Fruit fly (Drosophila melanogaster): ENCODE data around the gene Tap42.

Gene Tap42

DNA sequence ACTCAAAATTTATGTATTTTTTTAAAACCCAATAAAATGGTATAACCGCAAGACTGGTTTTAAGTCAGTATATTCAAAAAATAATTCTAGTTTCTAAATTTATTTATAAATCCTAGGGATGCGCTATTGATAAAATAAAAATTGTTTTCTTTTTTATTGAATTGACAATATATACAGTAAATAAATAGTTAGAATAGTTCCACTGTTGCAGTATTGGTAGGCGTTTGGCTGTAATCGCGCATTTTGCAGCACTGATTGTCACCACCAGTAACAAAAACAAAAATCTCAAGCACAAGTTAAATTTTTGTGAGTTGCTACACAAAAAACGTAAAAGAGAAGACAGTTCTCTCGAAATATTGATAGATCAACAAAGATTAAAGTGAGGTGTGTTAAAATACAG, 1.5 kb downstream of the Tap42 start, which contains the start of gene CG31855 (continued):
- TF ChIP-seq Sry-δ (GFP tag; optimal IDR thresholded peaks at IDR 0.05) (peak; percentile 35), CG2889 (GFP tag; IDR thresholded peaks at IDR 0.05) (peak; percentile 57; the same call in 2 of the 3 replicates), CG3838 (GFP tag; optimal IDR thresholded peaks at IDR 0.05) (peak; percentile 22), CG8388 (GFP tag; optimal IDR thresholded peaks at IDR 0.05) (peak; percentile 72), D19B (GFP tag; optimal IDR thresholded peaks at IDR 0.05) (peak; percentile 54), zfh1 (GFP tag; IDR thresholded peaks at IDR 0.05) (peak; percentile 88), CG17829 (tag; optimal IDR thresholded peaks at IDR 0.05) (peak; percentile 80), Ptx1 (GFP tag; IDR thresholded peaks at IDR 0.05) (peak; percentile 85), cas (GFP tag; IDR thresholded peaks at IDR 0.05) (peak; percentile 84), nom (GFP tag; optimal IDR thresholded peaks at IDR 0.05) (peak; percentile 73), CG16863 (GFP tag; optimal IDR thresholded peaks at IDR 0.05) (peak; percentile 63), Atf3 (GFP tag; optimal IDR thresholded peaks at IDR 0.05) (peak; percentile 11), CG14965 (GFP tag; optimal IDR thresholded peaks at IDR 0.05; ENCODE audit: borderline replicate concordance) (no peak), CG9437 (GFP tag; optimal IDR thresholded peaks at IDR 0.05) (peak; percentile 68), bigmax (GFP tag; optimal IDR thresholded peaks at IDR 0.05) (no peak), tna (GFP tag; IDR thresholded peaks at IDR 0.05; ENCODE audit: partially characterized antibody) (no peak), Dip3 (GFP tag; optimal IDR thresholded peaks at IDR 0.05) (peak; percentile 51), CG9727 (GFP tag; optimal IDR thresholded peaks at IDR 0.05) (peak; percentile 72), vnd (GFP tag; IDR thresholded peaks at IDR 0.05; ENCODE audit: partially characterized antibody) (0 out of 3 replicates have a peak, but pooled peaks have one; percentile 35), NC2α (GFP tag; optimal IDR thresholded peaks at IDR 0.05) (no peak), CG3847 (GFP tag; IDR thresholded peaks at IDR 0.05) (peak; percentile 91), dimm (GFP tag; IDR thresholded peaks at IDR 0.05) (0 out of 2 replicates have a peak, but pooled peaks have one; percentile 53), onecut (GFP tag; IDR thresholded peaks at IDR 0.05) (peak; percentile 73), Pdp1 (GFP tag; optimal IDR thresholded peaks at IDR 0.05) (peak; percentile 71 to 79), ab (GFP tag; optimal IDR thresholded peaks at IDR 0.05) (peak; percentile 59), emc (GFP tag; optimal IDR thresholded peaks at IDR 0.05) (peak; percentile 3), Scr (GFP tag; IDR thresholded peaks at IDR 0.05; ENCODE audit: partially characterized antibody) (no peak), cg (GFP tag; optimal IDR thresholded peaks at IDR 0.05) (no peak), Jarid2 (GFP tag; optimal IDR thresholded peaks at IDR 0.05) (no peak), pzg (GFP tag; optimal IDR thresholded peaks at IDR 0.05) (peak; percentile 63), ERR (GFP tag; optimal IDR thresholded peaks at IDR 0.05) (peak; percentile 29), schlank (tag; optimal IDR thresholded peaks at IDR 0.05) (peak; percentile 61), CG18476 (GFP tag; optimal IDR thresholded peaks at IDR 0.05) (peak; percentile 74), fd3F (GFP tag; optimal IDR thresholded peaks at IDR 0.05) (peak; percentile 75), CG2202 (tag; optimal IDR thresholded peaks at IDR 0.05) (peak; percentile 53), ssp (GFP tag; IDR thresholded peaks at IDR 0.05) (peak; percentile 50), Dll (GFP tag; IDR thresholded peaks at IDR 0.05; ENCODE audit: partially characterized antibody) (no peak), run (tag; optimal IDR thresholded peaks at IDR 0.05) (peak; percentile 41), CG10274 (GFP tag; optimal IDR thresholded peaks at IDR 0.05) (no peak), gce (GFP tag; IDR thresholded peaks at IDR 0.05) (peak; percentile 35; the same call in 1 of the 3 replicates), CG15479 (GFP tag; optimal IDR thresholded peaks at IDR 0.05) (no peak), crc (GFP tag; optimal IDR thresholded peaks at IDR 0.05) (peak; percentile 16), lmd (GFP tag; IDR thresholded peaks at IDR 0.05) (peak; percentile 81), gcm (GFP tag; optimal IDR thresholded peaks at IDR 0.05) (peak; percentile 68), CG2875 (GFP tag; optimal IDR thresholded peaks at IDR 0.05) (peak; percentile 47), gcm2 (GFP tag; optimal IDR thresholded peaks at IDR 0.05) (peak; percentile 72), CG15269 (tag; optimal IDR thresholded peaks at IDR 0.05) (peak; percentile 85), CG17328 (GFP tag; IDR thresholded peaks at IDR 0.05) (peak; percentile 83), gro (GFP tag; optimal IDR thresholded peaks at IDR 0.05) (peak; percentile 91), unpg (GFP tag; optimal IDR thresholded peaks at IDR 0.05) (peak; percentile 81)
